Worm (Caenorhabditis elegans) whole organism, L1 larva: Measurements from ENCODE around the gene F13H8.12.

Experiments
- Y116A8C.19 ChIP-seq: sonication (generic microtip); optimal IDR thresholded peaks from 2 replicates; lab custom pipeline; 2016; ENCODE audit warnings: missing compliant biosample characterization, missing genetic modification characterization, borderline replicate concordance
- aly-2 ChIP-seq: fragments of 150-350 bp; optimal IDR thresholded peaks from 2 replicates; lab custom pipeline; 2014; ENCODE audit warnings: missing biosample characterization, missing genetic modification characterization
- blmp-1 ChIP-seq: fragments of 150-350 bp; optimal IDR thresholded peaks from 2 replicates; lab custom pipeline; 2014; ENCODE audit warnings: missing biosample characterization, missing genetic modification characterization
- ceh-82 ChIP-seq, 3 experiments: fragments of 150-350 bp in 1 of 3; sonication (generic microtip) in 2 of 3; optimal IDR thresholded peaks; 2 replicates each; lab custom pipeline; 2014 to 2017; ENCODE audit warnings: missing biosample characterization in 3 of 3, missing genetic modification characterization in 3 of 3
- ceh-88 ChIP-seq: fragments of 200-800 bp; sonication (Bioruptor generic); IDR thresholded peaks from 2 replicates; pipeline ENCODE4 v1.3.6; 2022; ENCODE audit warnings: missing genetic modification characterization, missing compliant biosample characterization
- ces-1 ChIP-seq: fragments of 150-350 bp; optimal IDR thresholded peaks from 2 replicates; lab custom pipeline; 2014; ENCODE audit warnings: missing biosample characterization, missing genetic modification reagents, missing genetic modification characterization
- dpl-1 ChIP-seq, 3 experiments: fragments of 150-350 bp in 2 of 3; sonication (generic microtip) in 1 of 3; optimal IDR thresholded peaks; 2 replicates each; lab custom pipeline; 2014 to 2017; ENCODE audit warnings: missing biosample characterization in 3 of 3, missing genetic modification characterization in 3 of 3, missing genetic modification reagents in 3 of 3
- efl-1 ChIP-seq, 4 experiments: fragments of 150-350 bp; optimal IDR thresholded peaks in 3 of 4; peaks in 1 of 4; 1 replicate in 1 of 4; 2 replicates in 3 of 4; lab custom pipeline; 2014; ENCODE audit warnings: missing biosample characterization in 2 of 4, missing genetic modification characterization in 2 of 4, missing genetic modification reagents in 2 of 4
- egl-27 ChIP-seq, 2 experiments: fragments of 150-350 bp in 1 of 2; sonication (generic microtip); optimal IDR thresholded peaks; 3 replicates each; lab custom pipeline; 2017 to 2018; ENCODE audit warnings: missing biosample characterization in 2 of 2, missing genetic modification characterization in 2 of 2, missing genetic modification reagents in 2 of 2
- elt-2 ChIP-seq: sonication (generic microtip); optimal IDR thresholded peaks from 2 replicates; lab custom pipeline; 2016; ENCODE audit warnings: missing genetic modification characterization, mild to moderate bottlenecking, inconsistent platforms, missing compliant biosample characterization, missing genetic modification reagents
- hpl-2 ChIP-seq: fragments of 150-350 bp; optimal IDR thresholded peaks from 2 replicates; lab custom pipeline; 2014; ENCODE audit warnings: missing biosample characterization, missing genetic modification reagents, missing genetic modification characterization
- irx-1 ChIP-seq: sonication (generic microtip); optimal IDR thresholded peaks from 2 replicates; lab custom pipeline; 2016; ENCODE audit warnings: missing genetic modification characterization, missing compliant biosample characterization
- isw-1 ChIP-seq: fragments of 200-800 bp; sonication (Bioruptor generic); IDR thresholded peaks from 2 replicates; pipeline ENCODE4 v1.3.6; 2022; ENCODE audit warnings: missing genetic modification characterization, missing compliant biosample characterization
- jun-1 ChIP-seq: fragments of 150-350 bp; optimal IDR thresholded peaks from 2 replicates; lab custom pipeline; 2014; ENCODE audit warnings: missing biosample characterization, missing genetic modification reagents, missing genetic modification characterization
- lin-13 ChIP-seq: fragments of 150-350 bp; optimal IDR thresholded peaks from 2 replicates; lab custom pipeline; 2014; ENCODE audit warnings: missing biosample characterization, missing genetic modification reagents, missing genetic modification characterization
- lin-35 ChIP-seq, 2 experiments: fragments of 150-350 bp; optimal IDR thresholded peaks; 2 replicates each; lab custom pipeline; 2014; ENCODE audit warnings: missing biosample characterization in 2 of 2, missing genetic modification characterization in 2 of 2, missing genetic modification reagents in 2 of 2
- lsy-2 ChIP-seq, 2 experiments: fragments of 150-350 bp; optimal IDR thresholded peaks; 2 replicates each; lab custom pipeline; 2014; ENCODE audit warnings: missing biosample characterization in 2 of 2, missing genetic modification characterization in 2 of 2
- mdl-1 ChIP-seq, 2 experiments: fragments of 150-350 bp; optimal IDR thresholded peaks; 2 replicates each; lab custom pipeline; 2014 to 2017; ENCODE audit warnings: missing biosample characterization in 2 of 2, missing genetic modification characterization in 2 of 2, inconsistent platforms in 1 of 2
- nhr-12 ChIP-seq: sonication (generic microtip); optimal IDR thresholded peaks from 2 replicates; lab custom pipeline; 2017; ENCODE audit warnings: missing biosample characterization, missing genetic modification characterization
- nhr-19 ChIP-seq: fragments of 200-800 bp; sonication (Bioruptor generic); conservative IDR thresholded peaks from 2 replicates; pipeline ENCODE4 v1.3.6; 2022; ENCODE audit warnings: missing genetic modification characterization, missing compliant biosample characterization
- nhr-20 ChIP-seq: sonication (generic microtip); optimal IDR thresholded peaks from 2 replicates; lab custom pipeline; 2016; ENCODE audit warnings: mild to moderate bottlenecking, missing genetic modification characterization, missing compliant biosample characterization
- nhr-71 ChIP-seq: sonication (generic microtip); optimal IDR thresholded peaks from 2 replicates; lab custom pipeline; 2016; ENCODE audit warnings: mild to moderate bottlenecking, missing genetic modification characterization, moderate library complexity, missing compliant biosample characterization
- nhr-77 ChIP-seq: fragments of 150-350 bp; optimal IDR thresholded peaks from 2 replicates; lab custom pipeline; 2014; ENCODE audit warnings: missing biosample characterization, missing genetic modification characterization
- nhr-84 ChIP-seq: sonication (generic microtip); optimal IDR thresholded peaks from 2 replicates; lab custom pipeline; 2017; ENCODE audit warnings: missing biosample characterization, missing genetic modification characterization
- nhr-85 ChIP-seq: sonication (generic microtip); peaks from one replicate; lab custom pipeline; 2016; ENCODE audit warnings: missing genetic modification characterization, inconsistent platforms, missing compliant biosample characterization
- pag-3 ChIP-seq: sonication (generic microtip); optimal IDR thresholded peaks from 2 replicates; lab custom pipeline; 2017; ENCODE audit warnings: missing genetic modification characterization, mild to moderate bottlenecking, missing compliant biosample characterization, antibody characterized with exemption, borderline replicate concordance; ENCODE audit not compliant: insufficient read depth
- pax-3 ChIP-seq: fragments of 200-800 bp; sonication (Bioruptor generic); optimal IDR thresholded peaks from 2 replicates; lab custom pipeline; 2018; ENCODE audit warnings: mild to moderate bottlenecking, missing genetic modification characterization, moderate library complexity, missing compliant biosample characterization
- rnt-1 ChIP-seq: sonication (generic microtip); optimal IDR thresholded peaks from 2 replicates; lab custom pipeline; 2016; ENCODE audit warnings: mild to moderate bottlenecking, missing genetic modification characterization, moderate library complexity, missing compliant biosample characterization
- snpc-4 ChIP-seq: fragments of 150-350 bp; optimal IDR thresholded peaks from 2 replicates; lab custom pipeline; 2014; ENCODE audit warnings: missing biosample characterization, missing genetic modification characterization
- sptf-1 ChIP-seq: fragments of 150-350 bp; optimal IDR thresholded peaks from 2 replicates; lab custom pipeline; 2014; ENCODE audit warnings: missing biosample characterization, missing genetic modification characterization
- sup-37 ChIP-seq: fragments of 200-800 bp; sonication (Bioruptor generic); optimal IDR thresholded peaks from 2 replicates; lab custom pipeline; 2018; ENCODE audit warnings: mild to moderate bottlenecking, missing genetic modification characterization, missing compliant biosample characterization
- swsn-7 ChIP-seq: sonication (generic microtip); optimal IDR thresholded peaks from 2 replicates; lab custom pipeline; 2016; ENCODE audit warnings: missing genetic modification characterization, missing compliant biosample characterization
- tbx-2 ChIP-seq: sonication (generic microtip); optimal IDR thresholded peaks from 2 replicates; lab custom pipeline; 2016; ENCODE audit warnings: missing genetic modification characterization, missing compliant biosample characterization
- unc-130 ChIP-seq: fragments of 150-350 bp; optimal IDR thresholded peaks from 2 replicates; lab custom pipeline; 2017; ENCODE audit warnings: missing biosample characterization, missing genetic modification characterization, inconsistent platforms
- unc-86 ChIP-seq: sonication (generic microtip); optimal IDR thresholded peaks from 2 replicates; lab custom pipeline; 2016; ENCODE audit warnings: missing genetic modification characterization, missing compliant biosample characterization
- unc-98 ChIP-seq: fragments of 200-800 bp; sonication (Bioruptor generic); IDR thresholded peaks from 2 replicates; pipeline ENCODE4 v1.3.6; 2022; ENCODE audit warnings: missing genetic modification characterization, missing compliant biosample characterization
- vab-15 ChIP-seq: sonication (generic microtip); optimal IDR thresholded peaks from 2 replicates; lab custom pipeline; 2017; ENCODE audit warnings: missing genotype, mild to moderate bottlenecking, missing genetic modification characterization, missing compliant biosample characterization
- xbp-1 ChIP-seq: sonication (generic microtip); optimal IDR thresholded peaks from 2 replicates; lab custom pipeline; 2016; ENCODE audit warnings: missing genetic modification characterization, missing compliant biosample characterization
- ztf-4 ChIP-seq: fragments of 150-350 bp; optimal IDR thresholded peaks from 2 replicates; lab custom pipeline; 2014; ENCODE audit warnings: missing biosample characterization, missing genetic modification characterization

The F13H8.12 gene

DNA sequence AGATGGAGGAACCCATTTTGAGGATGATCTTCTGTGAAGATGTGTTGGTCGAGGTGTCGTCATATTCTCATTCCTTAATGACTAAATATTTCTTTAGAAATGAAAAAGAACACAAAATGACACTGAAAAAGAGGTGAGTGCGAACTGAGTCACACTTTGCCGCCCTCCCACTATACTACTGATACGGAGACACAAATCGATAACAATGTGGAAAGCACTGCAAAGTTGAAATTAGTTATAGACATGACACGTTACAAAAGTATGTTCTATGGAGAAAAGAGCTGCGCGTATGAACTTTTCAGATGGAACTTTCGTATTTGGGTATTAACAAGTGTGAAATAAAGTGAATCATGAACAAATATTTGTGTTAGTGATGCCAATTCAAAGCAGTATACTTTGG is 18.2 kb upstream of the F13H8.12 start, which contains the start of gene tat-4:
Gene tat-4, minus strand, starts transcription at position 117 of the 400 bp plus-strand sequence.
- TF ChIP-seq lin-35 (GFP tag; optimal IDR thresholded peaks at IDR 0.05; lab: Kevin White, UChicago), result peak in 1 of 2 experiments; percentile 26
- no peak for TF ChIP-seq rnt-1 (tag; lab: Kevin White, UChicago)

DNA sequence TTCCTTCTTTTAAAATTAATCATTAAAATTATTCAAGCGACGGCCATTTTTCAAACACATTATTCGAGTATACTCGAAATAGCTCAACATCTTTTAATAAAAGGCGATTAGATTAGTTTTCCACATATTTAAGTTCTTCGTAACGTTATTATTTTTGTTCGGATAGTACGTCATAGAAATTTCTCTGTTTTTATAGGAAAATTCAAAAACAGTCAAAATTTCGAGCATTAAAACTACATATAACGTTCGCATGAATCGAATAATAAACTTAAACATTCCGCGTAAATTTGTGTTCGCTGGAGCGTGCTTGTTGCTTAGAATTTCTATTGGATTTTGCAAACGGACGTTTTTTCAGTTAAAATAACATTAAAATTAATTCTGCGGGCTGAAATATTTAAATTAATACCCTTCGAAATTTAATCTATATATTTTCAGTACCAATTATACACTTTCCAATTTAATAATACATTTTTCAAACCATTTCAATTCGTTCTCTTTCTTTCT is 17.1 kb upstream of the F13H8.12 start, which contains the start of gene blos-4:
Gene blos-4, plus strand, starts transcription at position 51 of the 504 bp plus-strand sequence.
- peak; percentile 37 to 90 for TF ChIP-seq lin-35 (GFP tag; optimal IDR thresholded peaks at IDR 0.05; lab: Kevin White, UChicago)
- TF ChIP-seq efl-1 (optimal IDR thresholded peaks at IDR 0.05; lab: Kevin White, UChicago), result peak in 1 of 2 experiments; percentile 71
- peak; percentile 78 to 97 for TF ChIP-seq efl-1 (GFP tag; optimal IDR thresholded peaks at IDR 0.05 in 1 of 2; lab: Kevin White, UChicago)
- TF ChIP-seq nhr-77 (tag; lab: Kevin White, UChicago), result no peak
- TF ChIP-seq blmp-1 (tag; lab: Kevin White, UChicago), result peak; percentile 1
- TF ChIP-seq dpl-1 (GFP tag; optimal IDR thresholded peaks at IDR 0.05; lab: Kevin White, UChicago), result peak; percentile 19 to 80 (median 67)
- TF ChIP-seq lsy-2 (tag; optimal IDR thresholded peaks at IDR 0.05; lab: Kevin White, UChicago), result peak in 1 of 2 experiments; percentile 30
- TF ChIP-seq, all 84 proteins: peak for 5

DNA sequence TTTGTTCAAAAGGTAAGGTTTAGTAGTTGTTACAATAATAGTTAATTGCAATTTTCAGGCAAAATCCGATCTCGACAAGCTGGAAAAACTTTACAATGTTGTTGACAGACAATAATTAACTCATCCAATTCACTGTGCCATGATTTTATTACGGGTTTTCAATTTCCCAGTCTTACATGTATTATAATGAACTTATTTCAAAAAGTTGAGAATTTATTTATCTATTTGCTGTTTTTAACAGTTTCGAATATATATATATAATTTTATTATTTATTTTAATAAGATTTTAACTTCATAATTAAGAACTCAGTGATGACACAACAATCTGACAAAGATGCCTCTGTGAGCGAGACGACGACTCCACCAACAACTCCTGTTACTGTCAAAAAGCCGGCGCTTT is 16.3 kb upstream of the F13H8.12 start, which contains the start of gene lelo-1:
Gene lelo-1, plus strand, starts transcription at position 301 of the 400 bp plus-strand sequence.
- no peak for TF ChIP-seq vab-15
- no peak for TF ChIP-seq lsy-2 (tag; optimal IDR thresholded peaks at IDR 0.05; lab: Kevin White, UChicago)
- no peak for TF ChIP-seq efl-1 (optimal IDR thresholded peaks at IDR 0.05; lab: Kevin White, UChicago)
- peak in 1 of 2 experiments; percentile 30 for TF ChIP-seq efl-1 (GFP tag; optimal IDR thresholded peaks at IDR 0.05 in 1 of 2; lab: Kevin White, UChicago)
- no peak for TF ChIP-seq aly-2 (tag; lab: Kevin White, UChicago)
- TF ChIP-seq isw-1 (GFP tag; lab: Robert Waterston, UW), result no peak

DNA sequence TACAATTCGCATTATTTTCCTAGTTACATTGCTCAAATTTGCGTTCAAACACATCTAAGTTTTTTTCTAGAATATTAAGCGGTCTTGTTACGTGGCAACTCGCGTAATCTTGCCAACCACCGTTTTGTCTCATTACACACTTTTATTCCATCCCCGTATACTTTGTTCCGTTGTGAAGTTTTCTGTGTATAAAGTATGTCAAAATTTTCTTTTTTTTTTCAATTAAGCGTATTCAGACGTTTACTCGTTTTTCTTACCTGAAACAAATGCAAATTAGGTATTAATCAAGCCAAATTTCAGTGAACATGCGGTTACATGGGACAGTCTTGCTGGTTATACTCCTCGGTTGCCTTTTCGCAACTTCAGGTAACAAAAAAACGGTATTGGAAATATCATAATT is 15.3 kb upstream of the F13H8.12 start, which contains the start of gene T24H7.2:
Gene T24H7.2, plus strand, starts transcription at position 301 of the 400 bp plus-strand sequence.
- TF ChIP-seq ceh-88 (no peak), pag-3 (no peak), swsn-7 (tag; lab: Kevin White, UChicago) (no peak), jun-1 (tag; lab: Kevin White, UChicago) (no peak), pax-3 (tag; lab: Kevin White, UChicago) (no peak), Y116A8C.19 (tag; lab: Kevin White, UChicago) (no peak), vab-15 (no peak), unc-98 (GFP tag; lab: Robert Waterston, UW) (no peak), nhr-19 (no peak), ceh-82 (tag; optimal IDR thresholded peaks at IDR 0.05; lab: Kevin White, UChicago) (no peak), nhr-71 (tag; lab: Kevin White, UChicago) (no peak)

DNA sequence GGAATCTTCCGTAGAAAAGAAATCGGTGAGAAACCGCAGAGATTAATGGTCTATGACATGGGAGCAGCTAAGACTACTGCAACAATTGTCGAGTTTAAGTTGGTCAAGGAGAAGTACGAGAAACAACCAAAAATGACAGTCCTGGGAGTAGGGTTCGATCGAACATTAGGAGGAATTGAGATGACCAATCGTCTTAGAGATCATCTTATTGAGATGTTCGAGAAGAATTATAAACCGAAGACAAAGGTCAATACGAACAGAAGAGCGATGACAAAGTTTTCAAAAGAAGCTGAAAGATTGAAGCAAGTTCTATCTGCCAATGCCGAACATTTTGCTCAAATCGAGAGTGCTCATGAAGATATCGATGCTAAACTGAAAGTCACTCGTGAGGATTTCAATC is 14.3 kb upstream of the F13H8.12 start:
- TF ChIP-seq unc-130, result no peak
- no peak for TF ChIP-seq efl-1 (optimal IDR thresholded peaks at IDR 0.05; lab: Kevin White, UChicago)
- peak in 1 of 2 experiments; percentile 56 for TF ChIP-seq efl-1 (GFP tag; optimal IDR thresholded peaks at IDR 0.05 in 1 of 2; lab: Kevin White, UChicago)

DNA sequence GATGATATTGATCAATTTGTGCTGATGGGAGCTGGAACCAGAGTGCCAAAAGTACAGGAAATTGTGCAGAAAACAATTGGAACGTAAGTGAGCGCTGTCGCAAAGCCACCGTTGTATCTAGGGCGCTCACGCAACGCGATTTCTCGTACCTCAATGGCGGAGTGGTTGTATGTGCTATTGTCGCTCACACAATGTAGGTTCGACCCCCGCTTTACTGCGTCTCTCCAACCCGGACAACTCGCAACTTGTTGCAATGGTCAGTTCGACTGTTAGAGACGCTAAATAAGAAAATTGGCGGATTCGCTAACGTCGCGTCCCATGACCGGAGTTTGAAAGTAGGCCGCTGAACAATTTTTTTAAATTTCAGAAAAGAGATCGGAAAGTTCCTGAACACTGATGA is 13.8 kb upstream of the F13H8.12 start:
- peak; percentile 57 for TF ChIP-seq nhr-19
- no peak for TF ChIP-seq hpl-2 (GFP tag; lab: Kevin White, UChicago)
- no peak for TF ChIP-seq snpc-4 (tag; lab: Kevin White, UChicago)
- no peak for TF ChIP-seq egl-27 (tag; optimal IDR thresholded peaks at IDR 0.05; lab: Kevin White, UChicago)
- peak; percentile 80 for TF ChIP-seq nhr-85 (tag; lab: Kevin White, UChicago)
- TF ChIP-seq mdl-1 (tag; optimal IDR thresholded peaks at IDR 0.05; lab: Kevin White, UChicago), result peak in 1 of 2 experiments; percentile 49
- TF ChIP-seq ces-1 (GFP tag; lab: Kevin White, UChicago), result no peak
- no peak for TF ChIP-seq vab-15
- TF ChIP-seq sup-37 (GFP tag; lab: Kevin White, UChicago), result no peak
- TF ChIP-seq nhr-20, result peak; percentile 45
- no peak for TF ChIP-seq unc-98 (GFP tag; lab: Robert Waterston, UW)
- TF ChIP-seq nhr-84 (tag; lab: Kevin White, UChicago), result no peak
- TF ChIP-seq unc-130, result peak; percentile 35
- peak; percentile 58 for TF ChIP-seq swsn-7 (tag; lab: Kevin White, UChicago)
- TF ChIP-seq efl-1 (optimal IDR thresholded peaks at IDR 0.05; lab: Kevin White, UChicago), result peak; percentile 64 to 74
- TF ChIP-seq efl-1 (GFP tag; optimal IDR thresholded peaks at IDR 0.05 in 1 of 2; lab: Kevin White, UChicago), result peak; percentile 62 to 98
- TF ChIP-seq tbx-2 (tag; lab: Kevin White, UChicago), result peak; percentile 24
- peak; percentile 10 for TF ChIP-seq aly-2 (tag; lab: Kevin White, UChicago)
- TF ChIP-seq unc-86, result peak; percentile 18
- peak; percentile 29 for TF ChIP-seq elt-2 (tag; lab: Kevin White, UChicago)
- TF ChIP-seq xbp-1 (tag; lab: Kevin White, UChicago), result peak; percentile 20
- no peak for TF ChIP-seq nhr-12 (tag; lab: Kevin White, UChicago)
- TF ChIP-seq lin-13, result no peak
- peak; percentile 31 for TF ChIP-seq irx-1 (tag; lab: Kevin White, UChicago)
- no peak for TF ChIP-seq sptf-1 (tag; lab: Kevin White, UChicago)
- no peak for TF ChIP-seq ztf-4 (tag; lab: Kevin White, UChicago)
